Worm (Caenorhabditis elegans) whole organism, early embryonic: ENCODE data around the gene Y54G2A.16.

ENCODE experiments used
- aly-1 ChIP-seq: sonication (generic microtip); optimal IDR thresholded peaks from 2 replicates; lab custom pipeline; 2016; ENCODE audit warnings: missing genetic modification characterization, missing compliant biosample characterization
- ama-1 ChIP-seq: fragments of 150-350 bp; optimal IDR thresholded peaks from 2 replicates; lab custom pipeline; 2014
- ceh-13 ChIP-seq: fragments of 200-800 bp; sonication (Bioruptor generic); optimal IDR thresholded peaks from 2 replicates; lab custom pipeline; 2018; ENCODE audit warnings: mild to moderate bottlenecking, missing genetic modification characterization, missing compliant biosample characterization
- flt-1 ChIP-seq: fragments of 200-800 bp; sonication (Bioruptor generic); IDR thresholded peaks from 2 replicates; pipeline ENCODE4 v1.3.6; 2022; ENCODE audit warnings: missing genetic modification characterization, missing compliant biosample characterization
- pes-1 ChIP-seq: fragments of 200-800 bp; sonication (Bioruptor generic); IDR thresholded peaks from 2 replicates; pipeline ENCODE4 v1.3.6; 2022; ENCODE audit warnings: missing genetic modification reagents, missing genetic modification characterization, missing compliant biosample characterization
- scrt-1 ChIP-seq: fragments of 200-800 bp; sonication (Bioruptor generic); IDR thresholded peaks from 2 replicates; pipeline ENCODE4 v1.3.6; 2022; ENCODE audit warnings: missing genetic modification characterization, missing compliant biosample characterization
- sea-1 ChIP-seq: fragments of 200-800 bp; sonication (Bioruptor generic); conservative IDR thresholded peaks from 2 replicates; pipeline ENCODE4 v1.3.6; 2022; ENCODE audit warnings: missing genetic modification characterization, missing compliant biosample characterization
- tbx-11 ChIP-seq: fragments of 200-800 bp; sonication (Bioruptor generic); IDR thresholded peaks from 2 replicates; pipeline ENCODE4 v1.3.6; 2022; ENCODE audit warnings: missing genetic modification characterization, missing compliant biosample characterization
- tra-4 ChIP-seq: sonication (generic microtip); optimal IDR thresholded peaks from 2 replicates; lab custom pipeline; 2017; ENCODE audit warnings: missing genetic modification characterization, missing compliant biosample characterization

DNA sequence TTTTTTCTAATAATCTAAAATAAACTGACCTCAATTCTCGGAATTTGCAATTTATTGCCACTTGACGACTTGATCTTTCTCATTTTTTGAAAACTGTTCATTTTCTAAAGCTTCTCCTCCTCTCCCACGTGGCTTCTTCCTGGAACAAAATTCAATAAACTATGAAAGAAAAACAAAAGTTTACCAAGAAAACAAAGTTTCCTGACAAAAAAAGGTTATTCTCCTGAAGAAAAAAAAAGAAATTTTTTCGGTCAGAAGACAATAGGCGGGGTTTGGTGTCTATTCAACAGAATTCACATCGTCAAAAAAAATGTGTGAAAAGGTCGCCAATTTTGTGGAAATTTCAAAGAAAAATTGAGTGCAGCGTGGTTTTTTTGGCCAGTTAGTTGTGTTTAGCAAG is at the start of gene Y54G2A.16:
- TF ChIP-seq pes-1 (GFP tag; lab: Robert Waterston, UW) (no peak), sea-1 (GFP tag; lab: Robert Waterston, UW) (no peak), tbx-11 (GFP tag; lab: Robert Waterston, UW) (no peak), flt-1 (GFP tag; lab: Robert Waterston, UW) (no peak), aly-1 (tag; lab: Kevin White, UChicago) (no peak), ama-1 (lab: Kevin White, UChicago) (no peak), tra-4 (tag; lab: Kevin White, UChicago) (no peak), scrt-1 (GFP tag; lab: Robert Waterston, UW) (no peak), ceh-13 (GFP tag; lab: Kevin White, UChicago) (no peak)
